In the genomic region with DNA sequence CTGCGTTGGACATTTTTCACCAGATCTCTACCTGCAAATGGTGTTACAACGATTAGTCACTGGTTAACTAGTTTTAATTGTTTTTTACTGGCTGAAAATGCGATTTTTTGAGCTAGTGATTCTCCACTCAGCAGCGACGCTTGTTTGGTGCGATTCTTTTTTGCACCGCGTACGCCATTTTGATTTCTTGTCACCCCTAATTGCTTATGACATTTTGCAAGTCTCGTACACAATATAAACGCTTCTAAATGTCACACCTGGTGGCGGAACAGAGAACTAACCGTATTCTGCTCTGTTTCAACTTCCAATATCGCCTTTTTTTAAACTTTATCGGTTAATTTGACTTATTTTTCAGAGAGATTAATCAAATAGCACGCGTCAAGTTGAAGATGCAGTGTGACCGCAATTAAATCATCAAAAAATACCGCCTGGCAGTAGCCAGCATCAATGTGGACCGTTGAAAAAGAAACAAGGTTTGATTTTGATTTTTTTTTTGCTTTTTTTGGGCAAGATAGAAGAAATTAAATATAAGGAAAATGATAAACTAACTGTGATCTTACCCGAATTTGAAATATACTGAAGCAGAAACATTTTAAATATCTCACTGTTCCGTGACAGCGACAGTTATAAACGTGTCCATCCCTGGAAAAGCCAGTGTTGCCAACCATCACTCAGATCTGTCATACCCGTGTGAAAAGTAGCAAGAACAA, we compare ENCODE assay signal across 1 fruit fly cellular context.
TF ChIP-seq lines count a peak whose summit lies in the region.

A gene (plus strand): TSS at position 430 of the 710 bp plus-strand sequence.
A gene (minus strand): TSS at position 491 of the 710 bp plus-strand sequence.

TF ChIP-seq in whole organism, embryonic, 481 proteins besides CTCF, POLR2A, EP300 and RAD21 (continued from another document and continues in another):
- TF ChIP-seq ken (GFP tag; IDR thresholded peaks at IDR 0.05; lab: Robert Waterston, UW) (peak; percentile 71; the same call in 2 of the 3 replicates), CG31365 (tag; optimal IDR thresholded peaks at IDR 0.05; lab: Kevin White, UChicago) (no peak), pb (GFP tag; optimal IDR thresholded peaks at IDR 0.05; lab: Kevin White, UChicago) (peak; percentile 26), nerfin-1 (tag; optimal IDR thresholded peaks at IDR 0.05; lab: Kevin White, UChicago) (peak; percentile 54), CG1024 (GFP tag; IDR thresholded peaks at IDR 0.05; lab: Robert Waterston, UW) (peak; percentile 68; the same call in 1 of the 2 replicates), Rfx (GFP tag; IDR thresholded peaks at IDR 0.05; lab: Robert Waterston, UW) (peak; percentile 88), phol (tag; optimal IDR thresholded peaks at IDR 0.05; lab: Kevin White, UChicago) (peak; percentile 98), CG3726 (GFP tag; IDR thresholded peaks at IDR 0.05; lab: Robert Waterston, UW) (no peak), ftz-f1 (GFP tag; optimal IDR thresholded peaks at IDR 0.05; lab: Kevin White, UChicago) (peak; percentile 12), Side (GFP tag; optimal IDR thresholded peaks at IDR 0.05; lab: Kevin White, UChicago) (peak; percentile 80), Oaz (GFP tag; IDR thresholded peaks at IDR 0.05; lab: Robert Waterston, UW) (peak; percentile 56), CG2129 (GFP tag; IDR thresholded peaks at IDR 0.05; lab: Robert Waterston, UW; ENCODE audit: partially characterized antibody) (no peak), zen2 (GFP tag; IDR thresholded peaks at IDR 0.05; lab: Robert Waterston, UW; ENCODE audit: partially characterized antibody) (no peak), Kr (GFP tag; optimal IDR thresholded peaks at IDR 0.05; lab: Kevin White, UChicago) (no peak), CG17359 (tag; optimal IDR thresholded peaks at IDR 0.05; lab: Kevin White, UChicago) (peak; percentile 58), CG6254 (GFP tag; optimal IDR thresholded peaks at IDR 0.05; lab: Kevin White, UChicago) (no peak), CG13424 (tag; optimal IDR thresholded peaks at IDR 0.05; lab: Kevin White, UChicago) (peak; percentile 82), CG14710 (tag; optimal IDR thresholded peaks at IDR 0.05; lab: Kevin White, UChicago) (peak; percentile 95), CHES-1-like (GFP tag; optimal IDR thresholded peaks at IDR 0.05; lab: Kevin White, UChicago) (peak; percentile 91), Doc2 (GFP tag; IDR thresholded peaks at IDR 0.05; lab: Robert Waterston, UW) (no peak), Ets97D (GFP tag; optimal IDR thresholded peaks at IDR 0.05; lab: Kevin White, UChicago) (peak; percentile 94), Mad (GFP tag; optimal IDR thresholded peaks at IDR 0.05; lab: Kevin White, UChicago) (peak; percentile 74), otp (GFP tag; IDR thresholded peaks at IDR 0.05; lab: Robert Waterston, UW) (0 out of 3 replicates have a peak, but pooled peaks have one; percentile 54), hbn (GFP tag; IDR thresholded peaks at IDR 0.05; lab: Robert Waterston, UW; ENCODE audit: partially characterized antibody) (no peak), Lpt (GFP tag; optimal IDR thresholded peaks at IDR 0.05; lab: Kevin White, UChicago) (no peak), CG9609 (GFP tag; optimal IDR thresholded peaks at IDR 0.05; lab: Kevin White, UChicago) (peak; percentile 85), Sry-β (GFP tag; optimal IDR thresholded peaks at IDR 0.05; lab: Kevin White, UChicago) (peak; percentile 34), CG31388 (GFP tag; optimal IDR thresholded peaks at IDR 0.05; lab: Kevin White, UChicago) (peak; percentile 44), CG14965 (GFP tag; optimal IDR thresholded peaks at IDR 0.05; lab: Kevin White, UChicago; ENCODE audit: borderline replicate concordance) (no peak), CG11696 (GFP tag; IDR thresholded peaks at IDR 0.05; lab: Robert Waterston, UW) (0 out of 2 replicates have a peak, but pooled peaks have one; percentile 46), hth (optimal IDR thresholded peaks at IDR 0.05; lab: Kevin White, UChicago) (no peak), Meics (GFP tag; optimal IDR thresholded peaks at IDR 0.05; lab: Kevin White, UChicago) (peak; percentile 72), CG12942 (GFP tag; optimal IDR thresholded peaks at IDR 0.05; lab: Kevin White, UChicago) (peak; percentile 84), CG18599 (GFP tag; optimal IDR thresholded peaks at IDR 0.05; lab: Kevin White, UChicago) (no peak), Dp (GFP tag; optimal IDR thresholded peaks at IDR 0.05; lab: Kevin White, UChicago) (peak; percentile 41), tna (GFP tag; IDR thresholded peaks at IDR 0.05; lab: Robert Waterston, UW; ENCODE audit: partially characterized antibody) (no peak), H2.0 (GFP tag; IDR thresholded peaks at IDR 0.05; lab: Robert Waterston, UW) (peak; percentile 64; the same call in 1 of the 2 replicates), prd (optimal IDR thresholded peaks at IDR 0.05; lab: Kevin White, UChicago) (no peak), prd (GFP tag; IDR thresholded peaks at IDR 0.05; lab: Robert Waterston, UW) (peak; percentile 86), CG8924 (tag; optimal IDR thresholded peaks at IDR 0.05; lab: Kevin White, UChicago) (peak; percentile 61), bowl (GFP tag; IDR thresholded peaks at IDR 0.05; lab: Robert Waterston, UW) (no peak), slp2 (GFP tag; optimal IDR thresholded peaks at IDR 0.05; lab: Kevin White, UChicago) (peak; percentile 79), shn (GFP tag; optimal IDR thresholded peaks at IDR 0.05; lab: Kevin White, UChicago) (peak; percentile 77), bigmax (GFP tag; optimal IDR thresholded peaks at IDR 0.05; lab: Kevin White, UChicago) (no peak), Ssrp (tag; optimal IDR thresholded peaks at IDR 0.05; lab: Kevin White, UChicago) (peak; percentile 45), lmd (GFP tag; IDR thresholded peaks at IDR 0.05; lab: Robert Waterston, UW) (peak; percentile 68), lbe (GFP tag; optimal IDR thresholded peaks at IDR 0.05; lab: Kevin White, UChicago) (peak; percentile 36), sob (GFP tag; IDR thresholded peaks at IDR 0.05; lab: Robert Waterston, UW) (peak; percentile 78), CG9876 (GFP tag; optimal IDR thresholded peaks at IDR 0.05; lab: Kevin White, UChicago) (peak; percentile 75), CG31224 (GFP tag; IDR thresholded peaks at IDR 0.05; lab: Robert Waterston, UW) (peak; percentile 62), sqz (GFP tag; optimal IDR thresholded peaks at IDR 0.05; lab: Kevin White, UChicago) (no peak), CG17829 (tag; optimal IDR thresholded peaks at IDR 0.05; lab: Kevin White, UChicago) (peak; percentile 75), ATbp (GFP tag; optimal IDR thresholded peaks at IDR 0.05; lab: Kevin White, UChicago) (no peak), run (tag; optimal IDR thresholded peaks at IDR 0.05; lab: Kevin White, UChicago) (no peak), D (optimal IDR thresholded peaks at IDR 0.05; lab: Kevin White, UChicago) (no peak), D (GFP tag; optimal IDR thresholded peaks at IDR 0.05; lab: Kevin White, UChicago) (peak; percentile 16), CG17912 (GFP tag; optimal IDR thresholded peaks at IDR 0.05; lab: Kevin White, UChicago) (peak; percentile 57), wor (GFP tag; IDR thresholded peaks at IDR 0.05; lab: Robert Waterston, UW) (peak; percentile 37; the same call in 1 of the 2 replicates), CG6654 (GFP tag; optimal IDR thresholded peaks at IDR 0.05; lab: Kevin White, UChicago) (no peak), hkb (optimal IDR thresholded peaks at IDR 0.05; lab: Kevin White, UChicago) (peak; percentile 94), hkb (GFP tag; IDR thresholded peaks at IDR 0.05; lab: Robert Waterston, UW) (peak; percentile 76), CG32767 (GFP tag; IDR thresholded peaks at IDR 0.05; lab: Robert Waterston, UW) (no peak), org-1 (GFP tag; optimal IDR thresholded peaks at IDR 0.05; lab: Kevin White, UChicago) (peak; percentile 9), CG7839 (tag; optimal IDR thresholded peaks at IDR 0.05; lab: Kevin White, UChicago) (peak; percentile 76), repo (GFP tag; optimal IDR thresholded peaks at IDR 0.05; lab: Kevin White, UChicago) (peak; percentile 72), nerfin-2 (GFP tag; IDR thresholded peaks at IDR 0.05; lab: Robert Waterston, UW; ENCODE audit: partially characterized antibody) (no peak), CG4424 (GFP tag; optimal IDR thresholded peaks at IDR 0.05; lab: Kevin White, UChicago) (peak; percentile 82), Stat92E (GFP tag; optimal IDR thresholded peaks at IDR 0.05; lab: Kevin White, UChicago) (peak in 1 of 3 experiments; percentile 63), CG7786 (GFP tag; optimal IDR thresholded peaks at IDR 0.05; lab: Kevin White, UChicago) (peak; percentile 81), al (GFP tag; IDR thresholded peaks at IDR 0.05; lab: Robert Waterston, UW) (peak; percentile 73), cato (GFP tag; optimal IDR thresholded peaks at IDR 0.05; lab: Kevin White, UChicago; ENCODE audit: borderline replicate concordance) (peak; percentile 22), odd (GFP tag; optimal IDR thresholded peaks at IDR 0.05; lab: Kevin White, UChicago) (peak; percentile 33), CG11398 (GFP tag; optimal IDR thresholded peaks at IDR 0.05; lab: Kevin White, UChicago) (peak; percentile 7), CG7745 (tag; optimal IDR thresholded peaks at IDR 0.05; lab: Kevin White, UChicago) (no peak), Nf-YA (GFP tag; IDR thresholded peaks at IDR 0.05; lab: Robert Waterston, UW) (no peak), Scr (GFP tag; IDR thresholded peaks at IDR 0.05; lab: Robert Waterston, UW; ENCODE audit: partially characterized antibody) (peak; percentile 40; the same call in 1 of the 2 replicates), Oli (tag; optimal IDR thresholded peaks at IDR 0.05; lab: Kevin White, UChicago) (peak; percentile 53), Opbp (GFP tag; IDR thresholded peaks at IDR 0.05; lab: Robert Waterston, UW; ENCODE audit: partially characterized antibody) (no peak), CG3281 (GFP tag; optimal IDR thresholded peaks at IDR 0.05; lab: Kevin White, UChicago) (peak; percentile 37), gce (GFP tag; IDR thresholded peaks at IDR 0.05; lab: Robert Waterston, UW) (no peak), ash1 (GFP tag; optimal IDR thresholded peaks at IDR 0.05; lab: Kevin White, UChicago) (no peak), nmo (GFP tag; optimal IDR thresholded peaks at IDR 0.05; lab: Kevin White, UChicago) (peak; percentile 85), CoRest (tag; optimal IDR thresholded peaks at IDR 0.05; lab: Kevin White, UChicago) (peak; percentile 78), da (GFP tag; optimal IDR thresholded peaks at IDR 0.05; lab: Kevin White, UChicago) (peak; percentile 44), Xrp1 (GFP tag; IDR thresholded peaks at IDR 0.05; lab: Robert Waterston, UW) (peak; percentile 81), MTF-1 (GFP tag; optimal IDR thresholded peaks at IDR 0.05; lab: Kevin White, UChicago; ENCODE audit: borderline replicate concordance) (peak; percentile 46), CG11085 (GFP tag; IDR thresholded peaks at IDR 0.05; lab: Robert Waterston, UW) (peak; percentile 67), Nf-YB (GFP tag; optimal IDR thresholded peaks at IDR 0.05; lab: Kevin White, UChicago) (peak; percentile 38), br (optimal IDR thresholded peaks at IDR 0.05; lab: Kevin White, UChicago) (no peak), CG1602 (GFP tag; optimal IDR thresholded peaks at IDR 0.05; lab: Kevin White, UChicago) (peak; percentile 82), Tbp (GFP tag; optimal IDR thresholded peaks at IDR 0.05; lab: Kevin White, UChicago) (no peak), CG12071 (GFP tag; optimal IDR thresholded peaks at IDR 0.05; lab: Kevin White, UChicago) (no peak), CG10959 (GFP tag; IDR thresholded peaks at IDR 0.05; lab: Robert Waterston, UW) (peak; percentile 60), Hr78 (GFP tag; optimal IDR thresholded peaks at IDR 0.05; lab: Kevin White, UChicago) (no peak), CG11560 (tag; IDR thresholded peaks at IDR 0.05; lab: Robert Waterston, UW) (no peak; the same call in 2 of the 3 replicates), CG34376 (GFP tag; optimal IDR thresholded peaks at IDR 0.05; lab: Kevin White, UChicago) (peak; percentile 37), CG8944 (GFP tag; optimal IDR thresholded peaks at IDR 0.05; lab: Kevin White, UChicago) (peak; percentile 81), gt (GFP tag; IDR thresholded peaks at IDR 0.05; lab: Robert Waterston, UW) (no peak; the same call in 1 of the 2 replicates), CG4328 (GFP tag; optimal IDR thresholded peaks at IDR 0.05; lab: Kevin White, UChicago) (peak; percentile 55), CG1647 (GFP tag; optimal IDR thresholded peaks at IDR 0.05; lab: Kevin White, UChicago) (peak; percentile 43), trh (GFP tag; optimal IDR thresholded peaks at IDR 0.05; lab: Kevin White, UChicago) (peak; percentile 41), Fer1 (GFP tag; optimal IDR thresholded peaks at IDR 0.05; lab: Kevin White, UChicago) (peak; percentile 69), PHDP (tag; optimal IDR thresholded peaks at IDR 0.05; lab: Kevin White, UChicago) (peak; percentile 67), chn (GFP tag; optimal IDR thresholded peaks at IDR 0.05; lab: Kevin White, UChicago) (peak; percentile 89), CG6689 (GFP tag; IDR thresholded peaks at IDR 0.05; lab: Robert Waterston, UW) (peak; percentile 69), CG10321 (GFP tag; IDR thresholded peaks at IDR 0.05; lab: Robert Waterston, UW) (no peak), CG3847 (GFP tag; IDR thresholded peaks at IDR 0.05; lab: Robert Waterston, UW) (peak; percentile 77), peb (GFP tag; IDR thresholded peaks at IDR 0.05; lab: Robert Waterston, UW) (peak; percentile 58; the same call in 1 of the 2 replicates), CG11247 (GFP tag; IDR thresholded peaks at IDR 0.05; lab: Robert Waterston, UW) (peak; percentile 70), exex (tag; optimal IDR thresholded peaks at IDR 0.05; lab: Kevin White, UChicago) (peak; percentile 61), CG17361 (GFP tag; IDR thresholded peaks at IDR 0.05; lab: Robert Waterston, UW) (peak; percentile 83), Asciz (GFP tag; optimal IDR thresholded peaks at IDR 0.05; lab: Kevin White, UChicago) (peak; percentile 56), Aef1 (GFP tag; IDR thresholded peaks at IDR 0.05; lab: Robert Waterston, UW) (peak; percentile 43; the same call in 1 of the 3 replicates), CG8281 (tag; optimal IDR thresholded peaks at IDR 0.05; lab: Kevin White, UChicago) (no peak), mld (GFP tag; IDR thresholded peaks at IDR 0.05; lab: Robert Waterston, UW; ENCODE audit: partially characterized antibody) (no peak), CG18011 (GFP tag; optimal IDR thresholded peaks at IDR 0.05; lab: Kevin White, UChicago) (peak; percentile 53), Drgx (GFP tag; IDR thresholded peaks at IDR 0.05; lab: Robert Waterston, UW) (peak; percentile 64), kni (GFP tag; optimal IDR thresholded peaks at IDR 0.05; lab: Kevin White, UChicago) (peak; percentile 39), CG10654 (GFP tag; optimal IDR thresholded peaks at IDR 0.05; lab: Kevin White, UChicago) (peak; percentile 80), tll (GFP tag; optimal IDR thresholded peaks at IDR 0.05; lab: Kevin White, UChicago) (peak; percentile 32)
